Fruit fly (Drosophila melanogaster) whole organism: ENCODE measurements around the gene CG31468.

Source experiments
- CG8478 ChIP-seq: fragments of >200 bp; optimal IDR thresholded peaks from 2 replicates; lab custom pipeline; 2018; ENCODE audit warnings: inconsistent platforms
- EcR ChIP-seq, 2 experiments: fragments of >200 bp; optimal IDR thresholded peaks; 2 replicates each; lab custom pipeline; 2017; ENCODE audit warnings: missing biosample characterization in 2 of 2, missing genetic modification characterization in 2 of 2, missing genetic modification reagents in 2 of 2
- pan ChIP-seq: fragments of >200 bp; optimal IDR thresholded peaks from 2 replicates; lab custom pipeline; 2017
- psq ChIP-seq: fragments of >200 bp; optimal IDR thresholded peaks from 2 replicates; lab custom pipeline; 2017
- usp ChIP-seq: fragments of >200 bp; optimal IDR thresholded peaks from 2 replicates; lab custom pipeline; 2017; ENCODE audit warnings: missing biosample characterization, missing genetic modification characterization, mixed read lengths

dm6 chr3R:23714852-23715251, 14.7 kb upstream of the CG31468 start:
- TF ChIP-seq pan (lab: Kevin White, UChicago) (no peak), EcR (GFP tag; optimal IDR thresholded peaks at IDR 0.05; lab: Kevin White, UChicago) (no peak), usp (GFP tag; lab: Kevin White, UChicago) (no peak), CG8478 (lab: Kevin White, UChicago) (no peak), psq (lab: Kevin White, UChicago) (no peak)
